Worm (Caenorhabditis elegans): ENCODE results near the gene uggt-1.
A peak's percentile ranks its signal among the peaks of the same experiment; 100 is the strongest.

The uggt-1 gene

DNA sequence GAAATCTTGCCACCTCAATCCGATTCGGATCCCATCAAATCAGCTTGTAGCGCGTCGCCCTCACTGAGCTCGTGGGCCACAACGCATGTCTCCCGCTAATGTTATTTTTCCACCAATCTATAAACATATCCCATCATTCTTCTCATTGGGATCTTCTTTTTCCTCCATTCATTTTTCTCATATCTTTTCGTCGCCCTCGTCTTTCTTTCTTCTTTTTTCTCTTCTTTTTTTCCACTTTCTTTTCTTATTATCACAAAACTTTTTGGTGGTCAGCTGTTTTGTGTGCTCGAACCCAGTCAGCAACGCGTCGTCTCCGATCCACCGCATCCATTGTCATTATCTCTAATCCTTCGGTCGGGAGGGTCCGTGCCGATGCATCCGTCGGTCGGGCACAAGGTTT lies 23.0 kb upstream of the uggt-1 start:
- TF ChIP-seq sox-2 (GFP tag; IDR thresholded peaks at IDR 0.05) (no peak), ceh-18 (tag; optimal IDR thresholded peaks at IDR 0.05) (peak; percentile 80), fax-1 (tag; optimal IDR thresholded peaks at IDR 0.05) (no peak), ceh-6 (GFP tag; optimal IDR thresholded peaks at IDR 0.05) (no peak), tbx-2 (tag; optimal IDR thresholded peaks at IDR 0.05) (peak; percentile 4), zip-5 (tag; optimal IDR thresholded peaks at IDR 0.05) (no peak), ceh-34 (tag; optimal IDR thresholded peaks at IDR 0.05) (peak; percentile 34), rnt-1 (tag; optimal IDR thresholded peaks at IDR 0.05) (peak; percentile 68), unc-55 (GFP tag; optimal IDR thresholded peaks at IDR 0.05) (peak; percentile 22), nfya-1 (tag; optimal IDR thresholded peaks at IDR 0.05) (peak; percentile 8)

ce11 chrX:7522595-7522994 lies 21.8 kb upstream of the uggt-1 start:
- TF ChIP-seq fax-1 (tag; optimal IDR thresholded peaks at IDR 0.05) = no peak
- TF ChIP-seq ceh-31 (tag; optimal IDR thresholded peaks at IDR 0.05) = no peak
- no peak for TF ChIP-seq ahr-1 (tag; optimal IDR thresholded peaks at IDR 0.05)
- TF ChIP-seq pag-3 (tag; optimal IDR thresholded peaks at IDR 0.05; ENCODE audit: borderline replicate concordance) = no peak
- TF ChIP-seq ama-1 (optimal IDR thresholded peaks at IDR 0.05) = no peak
- TF ChIP-seq ceh-9 (tag; optimal IDR thresholded peaks at IDR 0.05) = no peak
- no peak for TF ChIP-seq mec-3 (tag; optimal IDR thresholded peaks at IDR 0.05; ENCODE audit: borderline replicate concordance)
- TF ChIP-seq ceh-45 (GFP tag; IDR thresholded peaks at IDR 0.05) = no peak
- TF ChIP-seq lim-6 (tag; optimal IDR thresholded peaks at IDR 0.05) = no peak
- TF ChIP-seq zip-5 (tag; optimal IDR thresholded peaks at IDR 0.05) = no peak
- TF ChIP-seq pha-2 (tag; optimal IDR thresholded peaks at IDR 0.05) = no peak
- TF ChIP-seq nhr-232 (tag; optimal IDR thresholded peaks at IDR 0.05) = no peak
- TF ChIP-seq unc-55 (GFP tag; optimal IDR thresholded peaks at IDR 0.05) = peak; percentile 9
- TF ChIP-seq tbx-2 (tag; optimal IDR thresholded peaks at IDR 0.05) = peak; percentile 4
- no peak for TF ChIP-seq pqm-1 (tag; optimal IDR thresholded peaks at IDR 0.05)

DNA sequence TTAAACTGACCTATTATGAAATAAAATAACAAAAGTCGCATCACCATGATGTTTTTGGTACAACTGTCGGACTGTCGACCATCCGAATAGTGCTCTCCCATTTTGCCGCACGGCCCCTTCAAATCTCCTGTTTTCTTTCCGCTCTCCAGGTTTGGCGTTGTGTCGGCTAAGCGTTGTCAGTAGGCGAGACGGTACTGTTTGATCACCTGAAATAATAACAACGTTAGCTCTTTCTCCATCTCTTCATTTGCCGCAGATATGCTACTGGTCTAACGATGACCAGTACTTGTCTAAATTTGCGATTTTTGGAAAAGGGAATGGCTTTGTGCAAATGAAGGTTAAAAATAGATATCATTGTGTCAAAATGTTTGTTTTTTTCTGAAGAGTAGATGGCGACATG lies 18.8 kb upstream of the uggt-1 start, which contains the start of gene chts-1:
Gene chts-1, minus strand, starts transcription at position 101 of the 400 bp plus-strand sequence.
- TF ChIP-seq madf-2 (tag; optimal IDR thresholded peaks at IDR 0.05) = no peak

- TF ChIP-seq hlh-15 (tag; optimal IDR thresholded peaks at IDR 0.05) = no peak
- no peak for TF ChIP-seq ztf-16 (tag; optimal IDR thresholded peaks at IDR 0.05)
- no peak for TF ChIP-seq K09A11.1 (tag; optimal IDR thresholded peaks at IDR 0.05; ENCODE audit: insufficient read depth)
- no peak for TF ChIP-seq sdc-2 (tag; optimal IDR thresholded peaks at IDR 0.05)
Observed at ce11 chrX:7512714-7513113, 11.9 kb upstream of the uggt-1 start.

- TF ChIP-seq ttx-3 (tag; optimal IDR thresholded peaks at IDR 0.05) = no peak
- no peak for TF ChIP-seq ahr-1 (tag; optimal IDR thresholded peaks at IDR 0.05)
- TF ChIP-seq madf-2 (tag; optimal IDR thresholded peaks at IDR 0.05) = no peak
- TF ChIP-seq unc-42 (tag; optimal IDR thresholded peaks at IDR 0.05) = no peak
- TF ChIP-seq pat-9 (tag; optimal IDR thresholded peaks at IDR 0.05) = no peak
- TF ChIP-seq rnt-1 (tag; optimal IDR thresholded peaks at IDR 0.05) = no peak
- TF ChIP-seq pqm-1 (tag; optimal IDR thresholded peaks at IDR 0.05) = no peak
- no peak for TF ChIP-seq hlh-15 (tag; optimal IDR thresholded peaks at IDR 0.05)
- TF ChIP-seq ztf-16 (tag; optimal IDR thresholded peaks at IDR 0.05) = no peak
- no peak for TF ChIP-seq ceh-34 (tag; optimal IDR thresholded peaks at IDR 0.05)
- TF ChIP-seq elt-2 (tag; optimal IDR thresholded peaks at IDR 0.05) = no peak
Observed at ce11 chrX:7507141-7507540, 6.4 kb upstream of the uggt-1 start.

DNA sequence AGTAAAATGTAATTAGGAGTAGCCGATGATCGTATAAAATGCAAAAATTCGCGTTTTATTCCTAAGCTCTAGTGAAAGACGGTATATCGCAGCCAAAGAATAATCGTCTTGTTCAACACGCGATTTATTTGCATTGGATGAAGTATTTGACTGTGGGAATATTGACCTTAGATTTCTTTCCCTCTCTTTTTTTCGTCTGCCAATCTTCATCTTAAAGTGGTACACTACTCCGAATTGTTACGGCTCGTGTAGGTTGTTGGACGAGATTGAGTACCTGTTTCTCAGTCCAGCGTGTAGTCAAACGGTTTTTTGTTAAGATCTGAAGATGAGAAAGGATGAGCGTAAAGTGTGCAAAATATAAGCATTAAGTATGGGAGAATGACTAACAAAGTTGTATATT lies 5.8 kb upstream of the uggt-1 start, which contains the start of gene lgc-11:
Gene lgc-11, minus strand, starts transcription at position 101 of the 400 bp plus-strand sequence.
- TF ChIP-seq sox-4 (tag; optimal IDR thresholded peaks at IDR 0.05) (no peak), dve-1 (tag; optimal IDR thresholded peaks at IDR 0.05) (no peak), ref-2 (tag; optimal IDR thresholded peaks at IDR 0.05) (no peak), che-1 (tag; optimal IDR thresholded peaks at IDR 0.05) (no peak), fkh-10 (GFP tag; optimal IDR thresholded peaks at IDR 0.05) (no peak), pha-4 (tag; optimal IDR thresholded peaks at IDR 0.05) (no peak), tbx-7 (tag; optimal IDR thresholded peaks at IDR 0.05) (no peak), sox-2 (GFP tag; IDR thresholded peaks at IDR 0.05) (no peak), syd-9 (tag; optimal IDR thresholded peaks at IDR 0.05) (no peak), sdc-2 (tag; optimal IDR thresholded peaks at IDR 0.05) (no peak), ceh-19 (GFP tag; optimal IDR thresholded peaks at IDR 0.05) (no peak), mec-3 (tag; optimal IDR thresholded peaks at IDR 0.05; ENCODE audit: borderline replicate concordance) (no peak), gmeb-2 (tag; optimal IDR thresholded peaks at IDR 0.05) (no peak), pqm-1 (tag; optimal IDR thresholded peaks at IDR 0.05) (no peak), ttx-3 (tag; optimal IDR thresholded peaks at IDR 0.05) (no peak), pax-1 (tag; optimal IDR thresholded peaks at IDR 0.05) (no peak)
